Worm (Caenorhabditis elegans) whole organism, early embryonic: ENCODE measurements around the gene nas-13.

Source experiments
- B0310.2 ChIP-seq: sonication (generic microtip); optimal IDR thresholded peaks from 2 replicates; lab custom pipeline; 2016; ENCODE audit warnings: mild to moderate bottlenecking, missing genetic modification characterization, missing compliant biosample characterization
- F13C5.2 ChIP-seq: sonication (generic microtip); optimal IDR thresholded peaks from 2 replicates; lab custom pipeline; 2017; ENCODE audit warnings: mild to moderate bottlenecking, missing genetic modification characterization, inconsistent platforms, missing compliant biosample characterization
- aly-1 ChIP-seq: sonication (generic microtip); optimal IDR thresholded peaks from 2 replicates; lab custom pipeline; 2016; ENCODE audit warnings: missing genetic modification characterization, missing compliant biosample characterization
- ama-1 ChIP-seq: fragments of 150-350 bp; optimal IDR thresholded peaks from 2 replicates; lab custom pipeline; 2014
- ceh-13 ChIP-seq: fragments of 200-800 bp; sonication (Bioruptor generic); optimal IDR thresholded peaks from 2 replicates; lab custom pipeline; 2018; ENCODE audit warnings: mild to moderate bottlenecking, missing genetic modification characterization, missing compliant biosample characterization
- ceh-36 ChIP-seq: sonication (generic microtip); optimal IDR thresholded peaks from 2 replicates; lab custom pipeline; 2016; ENCODE audit warnings: missing genetic modification characterization, inconsistent platforms, missing compliant biosample characterization
- ets-7 ChIP-seq: sonication (generic microtip); optimal IDR thresholded peaks from 2 replicates; lab custom pipeline; 2016; ENCODE audit warnings: missing genotype, missing genetic modification characterization, missing compliant biosample characterization
- flt-1 ChIP-seq: fragments of 200-800 bp; sonication (Bioruptor generic); IDR thresholded peaks from 2 replicates; pipeline ENCODE4 v1.3.6; 2022; ENCODE audit warnings: missing genetic modification characterization, missing compliant biosample characterization
- hmbx-1 ChIP-seq: sonication (generic microtip); optimal IDR thresholded peaks from 2 replicates; lab custom pipeline; 2016; ENCODE audit warnings: mild to moderate bottlenecking, missing genetic modification characterization, missing compliant biosample characterization
- hmg-4 ChIP-seq: fragments of 200-800 bp; sonication (Bioruptor generic); optimal IDR thresholded peaks from 2 replicates; lab custom pipeline; 2018; ENCODE audit warnings: mild to moderate bottlenecking, missing genetic modification characterization, missing compliant biosample characterization
- hnd-1 ChIP-seq: sonication (generic microtip); optimal IDR thresholded peaks from 2 replicates; lab custom pipeline; 2016; ENCODE audit warnings: missing genetic modification characterization, missing compliant biosample characterization
- pes-1 ChIP-seq: fragments of 200-800 bp; sonication (Bioruptor generic); IDR thresholded peaks from 2 replicates; pipeline ENCODE4 v1.3.6; 2022; ENCODE audit warnings: missing genetic modification reagents, missing genetic modification characterization, missing compliant biosample characterization
- scrt-1 ChIP-seq: fragments of 200-800 bp; sonication (Bioruptor generic); IDR thresholded peaks from 2 replicates; pipeline ENCODE4 v1.3.6; 2022; ENCODE audit warnings: missing genetic modification characterization, missing compliant biosample characterization
- sea-1 ChIP-seq: fragments of 200-800 bp; sonication (Bioruptor generic); conservative IDR thresholded peaks from 2 replicates; pipeline ENCODE4 v1.3.6; 2022; ENCODE audit warnings: missing genetic modification characterization, missing compliant biosample characterization
- tbx-11 ChIP-seq: fragments of 200-800 bp; sonication (Bioruptor generic); IDR thresholded peaks from 2 replicates; pipeline ENCODE4 v1.3.6; 2022; ENCODE audit warnings: missing genetic modification characterization, missing compliant biosample characterization
- tbx-37 ChIP-seq: fragments of 200-800 bp; sonication (Bioruptor generic); conservative IDR thresholded peaks from 2 replicates; pipeline ENCODE4 v1.3.6; 2022; ENCODE audit warnings: missing genetic modification reagents, missing genetic modification characterization, missing compliant biosample characterization
- tra-4 ChIP-seq: sonication (generic microtip); optimal IDR thresholded peaks from 2 replicates; lab custom pipeline; 2017; ENCODE audit warnings: missing genetic modification characterization, missing compliant biosample characterization

nas-13 gene

DNA sequence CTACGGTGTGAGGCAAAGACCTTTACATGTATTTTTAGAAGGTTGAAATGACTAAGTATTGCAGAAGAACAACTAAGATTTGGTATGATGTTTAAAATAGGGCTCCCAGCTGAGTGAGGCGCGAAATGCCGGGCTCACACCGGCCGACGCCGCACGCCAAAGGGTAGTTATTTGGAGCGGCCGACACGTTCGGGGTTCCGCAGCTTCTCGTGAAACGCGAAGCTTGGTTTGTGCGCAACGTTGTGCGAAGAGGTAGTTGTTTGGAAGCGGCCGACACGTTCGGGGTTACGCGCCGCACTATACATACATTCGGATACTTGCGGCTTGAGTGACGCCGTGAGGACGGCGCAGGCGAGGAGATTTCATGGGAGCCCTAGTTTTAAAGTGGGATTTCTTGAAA lies 39.8 kb downstream of the nas-13 start:
- TF ChIP-seq sea-1 (GFP tag; lab: Robert Waterston, UW) (no peak), hmbx-1 (tag; lab: Kevin White, UChicago) (no peak), flt-1 (GFP tag; lab: Robert Waterston, UW) (no peak), tbx-37 (GFP tag; lab: Robert Waterston, UW) (no peak)

DNA sequence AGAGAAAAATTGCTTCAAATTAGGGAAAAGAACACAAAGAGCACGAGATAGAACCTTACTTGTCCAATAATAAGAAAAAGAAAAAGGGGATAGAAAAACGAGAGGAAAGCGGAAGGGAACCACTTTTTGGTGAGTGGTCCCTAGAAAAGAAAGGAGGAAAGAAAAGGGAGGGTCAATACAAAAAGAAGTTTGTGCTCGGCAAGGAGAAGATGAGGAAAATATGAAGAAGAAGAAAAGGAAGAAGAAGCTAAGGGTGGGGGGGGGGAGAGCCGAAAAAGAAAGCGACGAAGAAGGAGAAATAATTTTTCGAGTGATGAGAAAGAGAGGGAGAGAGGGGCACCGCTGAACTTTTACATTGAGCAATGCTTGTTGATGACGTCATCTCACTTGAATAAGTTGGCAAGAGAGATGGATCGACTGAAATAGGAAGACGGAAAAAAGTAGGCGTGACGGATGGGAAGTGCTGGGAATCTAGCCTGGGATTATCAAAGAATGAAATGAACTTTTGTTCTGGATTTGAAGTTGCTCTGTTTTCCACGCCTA lies 42.2 kb downstream of the nas-13 start:
- TF ChIP-seq tra-4 (tag; lab: Kevin White, UChicago) (no peak), B0310.2 (tag; lab: Kevin White, UChicago) (no peak), hnd-1 (no peak), sea-1 (GFP tag; lab: Robert Waterston, UW) (no peak), ceh-13 (GFP tag; lab: Kevin White, UChicago) (no peak), aly-1 (tag; lab: Kevin White, UChicago) (no peak), ama-1 (lab: Kevin White, UChicago) (no peak), tbx-37 (GFP tag; lab: Robert Waterston, UW) (no peak), F13C5.2 (tag; lab: Kevin White, UChicago) (no peak), pes-1 (GFP tag; lab: Robert Waterston, UW) (no peak), flt-1 (GFP tag; lab: Robert Waterston, UW) (no peak), tbx-11 (GFP tag; lab: Robert Waterston, UW) (no peak), hmg-4 (no peak), hmbx-1 (tag; lab: Kevin White, UChicago) (no peak)

DNA sequence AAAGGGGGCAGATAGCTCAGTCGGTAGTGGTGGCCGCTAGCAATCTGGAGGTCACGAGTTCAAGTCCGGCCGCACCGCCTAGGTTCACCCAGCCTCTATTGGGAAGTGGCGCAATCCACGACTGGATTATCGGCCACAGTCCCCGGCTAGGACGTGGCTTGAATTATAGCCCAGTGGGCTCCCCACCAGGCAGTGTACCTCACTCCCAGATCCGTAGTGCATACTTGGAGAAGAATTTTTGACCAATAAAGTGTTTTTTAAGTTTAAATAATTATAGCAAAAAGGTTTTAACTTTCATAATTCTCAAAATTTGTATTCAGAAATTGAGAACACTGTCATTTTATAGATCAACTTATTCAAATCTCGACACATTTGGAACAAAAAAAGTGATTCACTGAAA lies 42.7 kb downstream of the nas-13 start:
- TF ChIP-seq ets-7 (tag; lab: Kevin White, UChicago): no peak
- no peak for TF ChIP-seq aly-1 (tag; lab: Kevin White, UChicago)

DNA sequence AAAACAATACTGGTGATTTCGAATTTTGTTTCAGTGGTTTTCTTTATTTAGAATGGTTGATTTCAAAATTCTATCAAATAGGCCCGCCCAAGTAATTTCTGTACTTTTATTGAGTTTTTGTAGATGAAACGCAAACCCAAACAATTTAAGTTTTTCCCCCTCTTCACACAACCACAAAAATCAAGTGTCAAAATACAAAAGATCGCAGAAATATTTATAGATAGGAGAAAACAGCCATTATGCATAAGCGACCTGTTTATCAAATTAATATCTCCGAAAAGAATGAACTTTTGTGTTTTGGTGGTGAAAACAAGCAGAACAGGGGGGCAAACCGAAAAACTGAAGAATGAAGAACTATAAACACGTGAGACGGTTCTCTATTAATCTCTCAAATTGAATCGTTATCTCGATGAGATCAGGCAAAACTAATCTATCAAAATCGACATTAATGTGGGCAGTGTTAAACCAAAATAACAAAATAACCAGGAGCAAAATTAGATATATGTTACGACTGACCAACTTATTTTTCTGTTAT lies 43.9 kb downstream of the nas-13 start:
- TF ChIP-seq ceh-36 (no peak), tra-4 (tag; lab: Kevin White, UChicago) (no peak), ceh-13 (GFP tag; lab: Kevin White, UChicago) (no peak), ets-7 (tag; lab: Kevin White, UChicago) (no peak), aly-1 (tag; lab: Kevin White, UChicago) (no peak), hmbx-1 (tag; lab: Kevin White, UChicago) (no peak), sea-1 (GFP tag; lab: Robert Waterston, UW) (no peak), F13C5.2 (tag; lab: Kevin White, UChicago) (no peak), B0310.2 (tag; lab: Kevin White, UChicago) (no peak), scrt-1 (GFP tag; lab: Robert Waterston, UW) (no peak), flt-1 (GFP tag; lab: Robert Waterston, UW) (no peak), hmg-4 (no peak)

DNA sequence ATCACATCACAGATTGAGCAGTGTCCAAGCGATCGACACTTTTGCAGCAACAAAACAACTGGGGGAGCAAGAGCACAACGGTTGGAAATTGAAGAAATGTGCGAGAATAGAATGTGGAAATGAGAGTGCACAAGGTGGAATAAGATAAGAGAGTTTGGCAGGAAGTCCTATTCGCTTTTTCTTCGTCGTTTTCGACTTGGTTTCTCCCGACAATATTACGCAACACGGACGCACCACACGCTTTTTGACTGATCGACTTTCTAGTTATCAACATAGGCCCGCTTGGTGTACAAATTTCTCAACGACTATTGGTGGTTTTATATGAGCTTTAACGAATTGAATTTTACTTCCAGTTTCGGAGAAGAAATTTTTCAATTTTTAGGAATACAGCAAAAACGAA lies 45.1 kb downstream of the nas-13 start:
- TF ChIP-seq hmbx-1 (tag; lab: Kevin White, UChicago) (no peak), aly-1 (tag; lab: Kevin White, UChicago) (no peak), tbx-37 (GFP tag; lab: Robert Waterston, UW) (no peak), sea-1 (GFP tag; lab: Robert Waterston, UW) (no peak), ceh-36 (no peak), hmg-4 (no peak), ceh-13 (GFP tag; lab: Kevin White, UChicago) (no peak), B0310.2 (tag; lab: Kevin White, UChicago) (no peak), tra-4 (tag; lab: Kevin White, UChicago) (no peak), pes-1 (GFP tag; lab: Robert Waterston, UW) (no peak), flt-1 (GFP tag; lab: Robert Waterston, UW) (no peak), hnd-1 (no peak), F13C5.2 (tag; lab: Kevin White, UChicago) (no peak), ets-7 (tag; lab: Kevin White, UChicago) (no peak)

DNA sequence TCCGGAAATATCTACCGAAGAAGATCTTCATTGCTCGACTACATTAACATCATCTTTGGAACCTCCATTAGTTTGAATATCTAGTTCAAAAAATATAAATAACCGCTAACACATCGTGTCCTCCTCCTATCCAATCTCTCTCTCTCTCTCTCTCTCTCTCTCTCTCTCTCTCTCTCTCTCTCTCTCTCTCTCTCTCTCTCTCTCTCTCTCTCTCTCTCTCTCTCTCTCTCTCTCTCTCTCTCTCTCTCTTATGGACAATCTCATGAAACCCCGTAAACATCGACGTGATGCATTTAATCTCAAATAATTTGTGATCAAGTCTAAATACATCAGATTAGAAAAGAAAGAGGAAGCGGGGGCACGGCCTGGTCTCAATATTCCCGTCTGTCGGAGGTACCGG lies 45.8 kb downstream of the nas-13 start:
- TF ChIP-seq pes-1 (GFP tag; lab: Robert Waterston, UW): no peak
- TF ChIP-seq hmbx-1 (tag; lab: Kevin White, UChicago): no peak
- no peak for TF ChIP-seq ama-1 (lab: Kevin White, UChicago)
- no peak for TF ChIP-seq aly-1 (tag; lab: Kevin White, UChicago)
- TF ChIP-seq tra-4 (tag; lab: Kevin White, UChicago): no peak
- TF ChIP-seq ceh-36: no peak
- no peak for TF ChIP-seq flt-1 (GFP tag; lab: Robert Waterston, UW)
- no peak for TF ChIP-seq sea-1 (GFP tag; lab: Robert Waterston, UW)
- TF ChIP-seq tbx-37 (GFP tag; lab: Robert Waterston, UW): no peak
- TF ChIP-seq B0310.2 (tag; lab: Kevin White, UChicago): no peak
- TF ChIP-seq tbx-11 (GFP tag; lab: Robert Waterston, UW): no peak
- no peak for TF ChIP-seq scrt-1 (GFP tag; lab: Robert Waterston, UW)
- TF ChIP-seq F13C5.2 (tag; lab: Kevin White, UChicago): no peak
- TF ChIP-seq ets-7 (tag; lab: Kevin White, UChicago): no peak
- TF ChIP-seq hmg-4: no peak
- no peak for TF ChIP-seq hnd-1
- no peak for TF ChIP-seq ceh-13 (GFP tag; lab: Kevin White, UChicago)

DNA sequence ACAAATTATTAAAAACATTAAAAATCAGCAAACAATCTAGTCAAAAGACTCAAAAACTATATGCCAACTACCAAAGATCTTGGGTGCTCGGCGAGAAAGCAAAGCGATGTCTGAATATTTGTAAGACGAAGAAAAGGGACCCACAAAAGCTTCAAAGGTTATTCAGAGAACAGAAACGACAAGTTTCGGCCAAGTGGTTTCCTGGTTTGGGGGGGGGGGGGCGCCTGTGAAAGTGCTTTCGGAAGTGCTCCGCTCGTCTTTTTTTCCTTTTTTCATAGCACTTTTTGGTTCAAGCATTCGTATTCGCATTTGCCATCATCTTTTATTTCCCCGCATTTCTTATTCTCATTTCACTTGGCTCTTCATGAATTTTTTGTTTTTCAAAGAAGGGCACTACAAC lies 46.6 kb downstream of the nas-13 start:
- no peak for TF ChIP-seq tbx-11 (GFP tag; lab: Robert Waterston, UW)
- TF ChIP-seq ets-7 (tag; lab: Kevin White, UChicago): no peak
- no peak for TF ChIP-seq hnd-1
- TF ChIP-seq ama-1 (lab: Kevin White, UChicago): no peak
- TF ChIP-seq ceh-13 (GFP tag; lab: Kevin White, UChicago): no peak
- TF ChIP-seq flt-1 (GFP tag; lab: Robert Waterston, UW): no peak
- no peak for TF ChIP-seq F13C5.2 (tag; lab: Kevin White, UChicago)
- TF ChIP-seq tbx-37 (GFP tag; lab: Robert Waterston, UW): no peak
